Worm (Caenorhabditis elegans) whole organism, young adult: ENCODE results near the gene shw-1.

Experiments
- B0019.2 ChIP-seq: fragments of 200-800 bp; sonication (Bioruptor generic); conservative IDR thresholded peaks from 2 replicates; pipeline ENCODE4 v1.3.6; 2022; ENCODE audit warnings: missing genetic modification reagents, missing genetic modification characterization, missing compliant biosample characterization
- B0035.1 ChIP-seq: sonication (generic microtip); optimal IDR thresholded peaks from 2 replicates; lab custom pipeline; 2016; ENCODE audit warnings: missing genetic modification characterization, mild to moderate bottlenecking, missing compliant biosample characterization, missing genotype, missing genetic modification reagents
- B0336.3 ChIP-seq: fragments of 200-800 bp; sonication (Bioruptor generic); IDR thresholded peaks from 2 replicates; pipeline ENCODE4 v1.3.6; 2022; ENCODE audit warnings: missing genetic modification characterization, missing compliant biosample characterization
- F33H1.4 ChIP-seq: fragments of 200-800 bp; sonication (Bioruptor generic); IDR thresholded peaks from 2 replicates; pipeline ENCODE4 v1.3.6; 2022; ENCODE audit warnings: missing genetic modification reagents, missing genetic modification characterization, missing compliant biosample characterization
- F39B2.1 ChIP-seq: fragments of 200-800 bp; sonication (Bioruptor generic); IDR thresholded peaks from 2 replicates; pipeline ENCODE4 v1.3.6; 2022; ENCODE audit warnings: missing genetic modification reagents, missing genetic modification characterization, missing compliant biosample characterization
- F55B11.4 ChIP-seq: sonication (generic microtip); optimal IDR thresholded peaks from 2 replicates; lab custom pipeline; 2016; ENCODE audit warnings: missing compliant biosample characterization, missing genetic modification characterization, borderline replicate concordance; ENCODE audit not compliant: insufficient read depth
- F57C9.4 ChIP-seq: sonication (generic microtip); optimal IDR thresholded peaks from 2 replicates; lab custom pipeline; 2017; ENCODE audit warnings: mild to moderate bottlenecking, missing genetic modification characterization, missing compliant biosample characterization
- K12H6.12 ChIP-seq: fragments of 200-800 bp; sonication (Bioruptor generic); optimal IDR thresholded peaks from 2 replicates; lab custom pipeline; 2018; ENCODE audit warnings: mild to moderate bottlenecking, missing genetic modification characterization, missing compliant biosample characterization
- T07F8.4 ChIP-seq: sonication (generic microtip); optimal IDR thresholded peaks from 2 replicates; lab custom pipeline; 2016; ENCODE audit warnings: mild to moderate bottlenecking, missing genetic modification characterization, moderate library complexity, missing compliant biosample characterization
- Y53F4B.3 ChIP-seq: fragments of 200-800 bp; sonication (Bioruptor generic); IDR thresholded peaks from 2 replicates; pipeline ENCODE4 v1.3.6; 2022; ENCODE audit warnings: missing genetic modification reagents, missing genetic modification characterization, missing compliant biosample characterization
- akir-1 ChIP-seq: fragments of 200-800 bp; sonication (Bioruptor generic); optimal IDR thresholded peaks from 2 replicates; lab custom pipeline; 2018; ENCODE audit warnings: mild to moderate bottlenecking, missing genetic modification characterization, moderate library complexity, missing compliant biosample characterization
- athp-1 ChIP-seq: sonication (generic microtip); optimal IDR thresholded peaks from 2 replicates; lab custom pipeline; 2017; ENCODE audit warnings: mild to moderate bottlenecking, missing genetic modification characterization, missing compliant biosample characterization
- bed-2 ChIP-seq: fragments of 200-800 bp; sonication (Bioruptor generic); IDR thresholded peaks from 2 replicates; pipeline ENCODE4 v1.3.6; 2022; ENCODE audit warnings: missing genetic modification reagents, missing genetic modification characterization, missing compliant biosample characterization
- ccch-3 ChIP-seq: fragments of 200-800 bp; sonication (Bioruptor generic); optimal IDR thresholded peaks from 2 replicates; lab custom pipeline; 2018; ENCODE audit warnings: mild to moderate bottlenecking, missing genetic modification characterization, missing compliant biosample characterization
- cebp-1 ChIP-seq, 2 experiments: fragments of 200-800 bp in 1 of 2; sonication (Bioruptor generic) in 1 of 2; sonication (generic microtip) in 1 of 2; IDR thresholded peaks in 1 of 2; optimal IDR thresholded peaks in 1 of 2; 2 replicates each; pipeline versions ENCODE4 v1.3.6 to Lab custom; 2017 to 2022; ENCODE audit warnings: missing compliant biosample characterization in 2 of 2, missing genetic modification characterization in 2 of 2, mild to moderate bottlenecking in 1 of 2, missing genetic modification reagents in 1 of 2, moderate library complexity in 1 of 2
- ceh-100 ChIP-seq: fragments of 200-800 bp; sonication (Bioruptor generic); IDR thresholded peaks from 2 replicates; pipeline ENCODE4 v1.3.6; 2022; ENCODE audit warnings: missing genetic modification reagents, missing genetic modification characterization, missing compliant biosample characterization
- ceh-58 ChIP-seq: fragments of 200-800 bp; sonication (Bioruptor generic); IDR thresholded peaks from 2 replicates; pipeline ENCODE4 v1.3.6; 2022; ENCODE audit warnings: missing genetic modification characterization, missing compliant biosample characterization
- die-1 ChIP-seq: sonication (generic microtip); optimal IDR thresholded peaks from 2 replicates; lab custom pipeline; 2016; ENCODE audit warnings: missing genotype, mild to moderate bottlenecking, missing genetic modification characterization, missing compliant biosample characterization
- dpl-1 ChIP-seq: fragments of 150-350 bp; optimal IDR thresholded peaks from 2 replicates; lab custom pipeline; 2014; ENCODE audit warnings: missing biosample characterization, missing genetic modification reagents, missing genetic modification characterization
- efl-1 ChIP-seq: fragments of 150-350 bp; optimal IDR thresholded peaks from 2 replicates; lab custom pipeline; 2014; ENCODE audit warnings: missing biosample characterization, missing genetic modification reagents, missing genetic modification characterization
- ets-4 ChIP-seq: fragments of 200-800 bp; sonication (Bioruptor generic); optimal IDR thresholded peaks from 2 replicates; lab custom pipeline; 2018; ENCODE audit warnings: mild to moderate bottlenecking, missing genetic modification characterization, missing compliant biosample characterization
- fkh-3 ChIP-seq: sonication (generic microtip); optimal IDR thresholded peaks from 2 replicates; lab custom pipeline; 2016; ENCODE audit warnings: mild to moderate bottlenecking, missing genetic modification characterization, missing compliant biosample characterization
- gei-17 ChIP-seq: fragments of 200-800 bp; sonication (Bioruptor generic); optimal IDR thresholded peaks from 2 replicates; lab custom pipeline; 2018; ENCODE audit warnings: mild to moderate bottlenecking, missing genetic modification characterization, missing compliant biosample characterization
- hrde-1 ChIP-seq: sonication (generic microtip); optimal IDR thresholded peaks from 2 replicates; lab custom pipeline; 2016; ENCODE audit warnings: missing genetic modification characterization, mild to moderate bottlenecking, missing compliant biosample characterization, moderate library complexity, missing genotype, missing genetic modification reagents, borderline replicate concordance
- let-526 ChIP-seq: fragments of 200-800 bp; sonication (Bioruptor generic); IDR thresholded peaks from 2 replicates; pipeline ENCODE4 v1.3.6; 2022; ENCODE audit warnings: missing genetic modification reagents, missing genetic modification characterization, missing compliant biosample characterization
- lin-26 ChIP-seq: fragments of 200-800 bp; sonication (Bioruptor generic); IDR thresholded peaks from 2 replicates; pipeline ENCODE4 v1.3.6; 2022; ENCODE audit warnings: missing genetic modification reagents, missing genetic modification characterization, missing compliant biosample characterization
- lin-35 ChIP-seq, 3 experiments: fragments of 150-350 bp in 2 of 3; sonication (generic microtip) in 1 of 3; optimal IDR thresholded peaks; 2 replicates each; lab custom pipeline; 2014 to 2018; ENCODE audit warnings: missing biosample characterization in 3 of 3, missing genetic modification characterization in 3 of 3, missing genetic modification reagents in 3 of 3
- lir-1 ChIP-seq: fragments of 200-800 bp; sonication (Bioruptor generic); conservative IDR thresholded peaks from 2 replicates; pipeline ENCODE4 v1.3.6; 2022; ENCODE audit warnings: missing genetic modification reagents, missing genetic modification characterization, missing compliant biosample characterization
- madf-3 ChIP-seq: fragments of 200-800 bp; sonication (Bioruptor generic); IDR thresholded peaks from 2 replicates; pipeline ENCODE4 v1.3.6; 2022; ENCODE audit warnings: missing genetic modification reagents, missing genetic modification characterization, missing compliant biosample characterization
- madf-6 ChIP-seq: fragments of 200-800 bp; sonication (Bioruptor generic); IDR thresholded peaks from 2 replicates; pipeline ENCODE4 v1.3.6; 2022; ENCODE audit warnings: missing genetic modification reagents, missing genetic modification characterization, missing compliant biosample characterization
- mcd-1 ChIP-seq: fragments of 200-800 bp; sonication (Bioruptor generic); IDR thresholded peaks from 2 replicates; pipeline ENCODE4 v1.3.6; 2022; ENCODE audit warnings: missing genetic modification reagents, missing genetic modification characterization, missing compliant biosample characterization
- mel-28 ChIP-seq: sonication (generic microtip); optimal IDR thresholded peaks from 2 replicates; lab custom pipeline; 2016; ENCODE audit warnings: borderline replicate concordance, mild to moderate bottlenecking, missing genetic modification characterization, missing compliant biosample characterization
- mes-4 ChIP-seq: sonication (generic microtip); optimal IDR thresholded peaks from 2 replicates; lab custom pipeline; 2016; ENCODE audit warnings: missing genotype, missing genetic modification characterization, missing compliant biosample characterization
- nfyb-1 ChIP-seq: fragments of 200-800 bp; sonication (Bioruptor generic); IDR thresholded peaks from 2 replicates; pipeline ENCODE4 v1.3.6; 2022; ENCODE audit warnings: missing genetic modification reagents, missing genetic modification characterization, missing compliant biosample characterization
- nhr-80 ChIP-seq: sonication (generic microtip); optimal IDR thresholded peaks from 2 replicates; lab custom pipeline; 2016; ENCODE audit warnings: missing genetic modification characterization, missing compliant biosample characterization
- nhr-90 ChIP-seq: sonication (generic microtip); optimal IDR thresholded peaks from 2 replicates; lab custom pipeline; 2016; ENCODE audit warnings: missing genotype, mild to moderate bottlenecking, missing genetic modification characterization, missing compliant biosample characterization
- rcor-1 ChIP-seq: fragments of 200-800 bp; sonication (Bioruptor generic); IDR thresholded peaks from 2 replicates; pipeline ENCODE4 v1.3.6; 2022; ENCODE audit warnings: missing genetic modification reagents, missing genetic modification characterization, missing compliant biosample characterization
- sdz-38 ChIP-seq: sonication (generic microtip); optimal IDR thresholded peaks from 2 replicates; lab custom pipeline; 2016; ENCODE audit warnings: missing genotype, missing genetic modification characterization, missing compliant biosample characterization
- sea-2 ChIP-seq: fragments of 200-800 bp; sonication (Bioruptor generic); IDR thresholded peaks from 2 replicates; pipeline ENCODE4 v1.3.6; 2022; ENCODE audit warnings: missing genetic modification characterization, missing compliant biosample characterization
- snpc-1.3 ChIP-seq: sonication (generic microtip); optimal IDR thresholded peaks from 2 replicates; lab custom pipeline; 2017; ENCODE audit warnings: missing genetic modification characterization, mild to moderate bottlenecking, missing compliant biosample characterization, antibody characterized with exemption, moderate library complexity, missing genotype, missing genetic modification reagents; ENCODE audit not compliant: insufficient read depth
- somi-1 ChIP-seq: fragments of 200-800 bp; sonication (Bioruptor generic); optimal IDR thresholded peaks from 2 replicates; lab custom pipeline; 2018; ENCODE audit warnings: mild to moderate bottlenecking, missing genetic modification characterization, missing compliant biosample characterization
- tbx-9 ChIP-seq: sonication (generic microtip); optimal IDR thresholded peaks from 2 replicates; lab custom pipeline; 2016; ENCODE audit warnings: borderline replicate concordance, missing genetic modification characterization, inconsistent platforms, missing compliant biosample characterization
- unc-62 ChIP-seq: fragments of 150-350 bp; optimal IDR thresholded peaks from 2 replicates; lab custom pipeline; 2014; ENCODE audit warnings: missing biosample characterization, missing genetic modification reagents, missing genetic modification characterization
- ztf-22 ChIP-seq: fragments of 200-800 bp; sonication (Bioruptor generic); optimal IDR thresholded peaks from 2 replicates; lab custom pipeline; 2018; ENCODE audit warnings: mild to moderate bottlenecking, missing genetic modification characterization, moderate library complexity, missing compliant biosample characterization
- ztf-25 ChIP-seq: fragments of 200-800 bp; sonication (Bioruptor generic); IDR thresholded peaks from 2 replicates; pipeline ENCODE4 v1.3.6; 2022; ENCODE audit warnings: missing genetic modification reagents, missing genetic modification characterization, missing compliant biosample characterization
- ztf-26 ChIP-seq: sonication (generic microtip); optimal IDR thresholded peaks from 2 replicates; lab custom pipeline; 2017; ENCODE audit warnings: missing genetic modification characterization, missing compliant biosample characterization
- ztf-3 ChIP-seq: fragments of 200-800 bp; sonication (Bioruptor generic); optimal IDR thresholded peaks from 2 replicates; lab custom pipeline; 2018; ENCODE audit warnings: mild to moderate bottlenecking, missing genetic modification characterization, missing compliant biosample characterization

shw-1 gene

DNA sequence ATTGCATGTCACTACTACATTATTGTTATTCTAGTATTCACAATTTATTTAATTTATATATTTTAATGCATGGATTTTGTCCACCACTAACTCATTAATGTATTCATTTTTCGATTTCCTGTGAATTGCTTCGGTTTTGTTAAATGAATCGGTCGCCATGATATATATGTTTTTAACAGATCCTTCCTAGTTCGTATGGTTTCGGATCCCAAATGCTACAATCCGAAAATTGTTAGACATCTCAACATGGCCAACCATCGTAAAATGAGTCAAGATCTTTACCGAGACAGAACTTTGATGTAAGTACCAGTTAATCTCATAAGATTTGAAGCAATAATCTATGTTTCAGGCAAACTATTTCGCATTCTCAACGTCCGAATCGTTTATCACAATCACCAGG is 48.2 kb downstream of the shw-1 start (continued):
- TF ChIP-seq cebp-1 (GFP tag; IDR thresholded peaks at IDR 0.05; lab: Robert Waterston, UW), result no peak
- TF ChIP-seq cebp-1 (tag; optimal IDR thresholded peaks at IDR 0.05; lab: Kevin White, UChicago), result no peak
- TF ChIP-seq let-526 (GFP tag; lab: Robert Waterston, UW), result no peak
- TF ChIP-seq ceh-58 (GFP tag; lab: Robert Waterston, UW), result no peak
- TF ChIP-seq unc-62, result no peak
- no peak for TF ChIP-seq lin-35 (GFP tag; optimal IDR thresholded peaks at IDR 0.05; lab: Kevin White, UChicago)
- TF ChIP-seq bed-2 (GFP tag; lab: Robert Waterston, UW), result no peak
- TF ChIP-seq mel-28 (tag; lab: Kevin White, UChicago), result no peak
- no peak for TF ChIP-seq fkh-3 (tag; lab: Kevin White, UChicago)
- no peak for TF ChIP-seq mes-4 (tag; lab: Kevin White, UChicago)
- no peak for TF ChIP-seq sea-2 (GFP tag; lab: Robert Waterston, UW)
- TF ChIP-seq madf-3 (GFP tag; lab: Robert Waterston, UW), result no peak
- TF ChIP-seq mcd-1 (GFP tag; lab: Robert Waterston, UW), result no peak
- TF ChIP-seq somi-1 (GFP tag; lab: Kevin White, UChicago), result no peak
- peak; percentile 65 for TF ChIP-seq madf-6 (GFP tag; lab: Robert Waterston, UW)
- peak; percentile 29 for TF ChIP-seq hrde-1 (tag; lab: Kevin White, UChicago)
- TF ChIP-seq F57C9.4 (tag; lab: Kevin White, UChicago), result no peak
- no peak for TF ChIP-seq nfyb-1
- no peak for TF ChIP-seq lin-26 (GFP tag; lab: Robert Waterston, UW)
- peak; percentile 42 for TF ChIP-seq F33H1.4
- TF ChIP-seq ztf-22 (GFP tag; lab: Kevin White, UChicago), result no peak
- TF ChIP-seq Y53F4B.3 (GFP tag; lab: Robert Waterston, UW), result no peak
- no peak for TF ChIP-seq lir-1 (GFP tag; lab: Robert Waterston, UW)
- no peak for TF ChIP-seq ets-4 (GFP tag; lab: Kevin White, UChicago)
- TF ChIP-seq T07F8.4, result no peak
- TF ChIP-seq dpl-1 (GFP tag; lab: Kevin White, UChicago), result no peak
- peak; percentile 20; the same call in 1 of the 2 replicates for TF ChIP-seq rcor-1 (GFP tag; lab: Robert Waterston, UW)
- TF ChIP-seq B0019.2 (GFP tag; lab: Robert Waterston, UW), result no peak
- no peak for TF ChIP-seq nhr-90
- TF ChIP-seq ztf-3 (GFP tag; lab: Kevin White, UChicago), result no peak
- TF ChIP-seq tbx-9 (tag; lab: Kevin White, UChicago), result no peak
- no peak for TF ChIP-seq ztf-25
- peak; percentile 29 for TF ChIP-seq athp-1
- no peak for TF ChIP-seq ztf-26 (tag; lab: Kevin White, UChicago)
- TF ChIP-seq F55B11.4 (tag; lab: Kevin White, UChicago), result no peak
- TF ChIP-seq die-1 (tag; lab: Kevin White, UChicago), result no peak
- TF ChIP-seq efl-1 (GFP tag; lab: Kevin White, UChicago), result no peak
- no peak for TF ChIP-seq akir-1 (GFP tag; lab: Kevin White, UChicago)
- no peak for TF ChIP-seq F39B2.1
- no peak for TF ChIP-seq snpc-1.3 (tag; lab: Kevin White, UChicago)
- TF ChIP-seq nhr-80 (tag; lab: Kevin White, UChicago), result no peak
- TF ChIP-seq gei-17 (GFP tag; lab: Kevin White, UChicago), result no peak
- TF ChIP-seq sdz-38, result no peak
- no peak for TF ChIP-seq ccch-3 (GFP tag; lab: Kevin White, UChicago)
- peak; percentile 64; the same call in 1 of the 2 replicates for TF ChIP-seq B0336.3 (GFP tag; lab: Robert Waterston, UW)
- no peak for TF ChIP-seq K12H6.12 (tag; lab: Kevin White, UChicago)
- TF ChIP-seq ceh-100, result no peak
- TF ChIP-seq B0035.1 (tag; lab: Kevin White, UChicago), result no peak
